Worm (Caenorhabditis elegans): Measurements from ENCODE around the gene baf-1.

- TF ChIP-seq B0261.1 (tag; optimal IDR thresholded peaks at IDR 0.05) (no peak), C06A6.2 (GFP tag; conservative IDR thresholded peaks at IDR 0.05) (no peak)
Observed at ce11 chrIII:9467857-9468256, 593 bp downstream of the baf-1 start, which contains the start of gene tag-342.
